Worm (Caenorhabditis elegans) whole organism, midembryonic: ENCODE results near the gene crld-1.

Source experiments
- T22C8.4 ChIP-seq: fragments of 200-800 bp; sonication (Bioruptor generic); IDR thresholded peaks from 2 replicates; pipeline ENCODE4 v1.3.6; 2022; ENCODE audit warnings: missing genetic modification characterization, missing compliant biosample characterization
- cog-1 ChIP-seq: sonication (generic microtip); optimal IDR thresholded peaks from 2 replicates; lab custom pipeline; 2016; ENCODE audit warnings: missing genetic modification characterization, missing compliant biosample characterization
- flt-1 ChIP-seq: fragments of 200-800 bp; sonication (Bioruptor generic); IDR thresholded peaks from 2 replicates; pipeline ENCODE4 v1.3.6; 2022; ENCODE audit warnings: missing genetic modification characterization, missing compliant biosample characterization
- klf-2 ChIP-seq: fragments of 200-800 bp; sonication (Bioruptor generic); conservative IDR thresholded peaks from 2 replicates; pipeline ENCODE4 v1.3.6; 2022; ENCODE audit warnings: missing genetic modification reagents, missing genetic modification characterization, missing compliant biosample characterization
- ref-1 ChIP-seq: fragments of 200-800 bp; sonication (Bioruptor generic); conservative IDR thresholded peaks from 2 replicates; pipeline ENCODE4 v1.3.6; 2022; ENCODE audit warnings: missing genetic modification reagents, missing genetic modification characterization, missing compliant biosample characterization
- ztf-23 ChIP-seq: fragments of 200-800 bp; sonication (Bioruptor generic); IDR thresholded peaks from 2 replicates; pipeline ENCODE4 v1.3.6; 2022; ENCODE audit warnings: missing genetic modification reagents, missing genetic modification characterization, missing compliant biosample characterization
- ztf-29 ChIP-seq: fragments of 200-800 bp; sonication (Bioruptor generic); IDR thresholded peaks from 2 replicates; pipeline ENCODE4 v1.3.6; 2022; ENCODE audit warnings: missing genetic modification reagents, missing genetic modification characterization, missing compliant biosample characterization

- TF ChIP-seq ztf-29 (GFP tag; lab: Robert Waterston, UW) = no peak
- no peak for TF ChIP-seq T22C8.4 (GFP tag; lab: Robert Waterston, UW)
- TF ChIP-seq flt-1 = no peak
- TF ChIP-seq cog-1 = no peak
- TF ChIP-seq klf-2 (GFP tag; lab: Robert Waterston, UW) = no peak
- no peak for TF ChIP-seq ztf-23 (GFP tag; lab: Robert Waterston, UW)
- no peak for TF ChIP-seq ref-1 (GFP tag; lab: Robert Waterston, UW)
Measured at ce11 chrIV:13104900-13105299, 49.3 kb downstream of the crld-1 start, which contains the start of gene rde-11.
